Worm (Caenorhabditis elegans) whole organism, L1 larva: ENCODE measurements around the gene Y46H3A.5.

Source experiments
- alr-1 ChIP-seq: fragments of 200-800 bp; sonication (Bioruptor generic); optimal IDR thresholded peaks from 2 replicates; lab custom pipeline; 2018; ENCODE audit warnings: borderline replicate concordance, mild to moderate bottlenecking, missing genetic modification characterization, missing compliant biosample characterization
- blmp-1 ChIP-seq: fragments of 150-350 bp; optimal IDR thresholded peaks from 2 replicates; lab custom pipeline; 2014; ENCODE audit warnings: missing biosample characterization, missing genetic modification characterization
- egl-27 ChIP-seq, 2 experiments: fragments of 150-350 bp in 1 of 2; sonication (generic microtip); optimal IDR thresholded peaks; 3 replicates each; lab custom pipeline; 2017 to 2018; ENCODE audit warnings: missing biosample characterization in 2 of 2, missing genetic modification characterization in 2 of 2, missing genetic modification reagents in 2 of 2
- hlh-4 ChIP-seq: sonication (generic microtip); optimal IDR thresholded peaks from 2 replicates; lab custom pipeline; 2016; ENCODE audit warnings: mild to moderate bottlenecking, missing genetic modification characterization, missing compliant biosample characterization
- lin-13 ChIP-seq: fragments of 150-350 bp; optimal IDR thresholded peaks from 2 replicates; lab custom pipeline; 2014; ENCODE audit warnings: missing biosample characterization, missing genetic modification reagents, missing genetic modification characterization
- lin-35 ChIP-seq, 2 experiments: fragments of 150-350 bp; optimal IDR thresholded peaks; 2 replicates each; lab custom pipeline; 2014; ENCODE audit warnings: missing biosample characterization in 2 of 2, missing genetic modification characterization in 2 of 2, missing genetic modification reagents in 2 of 2
- lin-39 ChIP-seq: fragments of 150-350 bp; optimal IDR thresholded peaks from 2 replicates; lab custom pipeline; 2014; ENCODE audit warnings: missing biosample characterization, missing genetic modification reagents, missing genetic modification characterization
- lsy-2 ChIP-seq, 2 experiments: fragments of 150-350 bp; optimal IDR thresholded peaks; 2 replicates each; lab custom pipeline; 2014; ENCODE audit warnings: missing biosample characterization in 2 of 2, missing genetic modification characterization in 2 of 2
- nhr-28 ChIP-seq: fragments of 150-350 bp; optimal IDR thresholded peaks from 2 replicates; lab custom pipeline; 2014; ENCODE audit warnings: missing biosample characterization, missing genetic modification characterization
- nhr-76 ChIP-seq: sonication (generic microtip); optimal IDR thresholded peaks from 2 replicates; lab custom pipeline; 2017; ENCODE audit warnings: missing biosample characterization, missing genetic modification characterization
- nhr-77 ChIP-seq: fragments of 150-350 bp; optimal IDR thresholded peaks from 2 replicates; lab custom pipeline; 2014; ENCODE audit warnings: missing biosample characterization, missing genetic modification characterization
- unc-62 ChIP-seq: fragments of 150-350 bp; optimal IDR thresholded peaks from 2 replicates; lab custom pipeline; 2014; ENCODE audit warnings: missing biosample characterization, missing genetic modification reagents, missing genetic modification characterization
- ztf-11 ChIP-seq, 2 experiments: sonication (generic microtip); optimal IDR thresholded peaks; 2 replicates each; lab custom pipeline; 2016 to 2017; ENCODE audit warnings: missing genetic modification characterization in 2 of 2, missing biosample characterization in 1 of 2, missing compliant biosample characterization in 1 of 2
- ztf-4 ChIP-seq: fragments of 150-350 bp; optimal IDR thresholded peaks from 2 replicates; lab custom pipeline; 2014; ENCODE audit warnings: missing biosample characterization, missing genetic modification characterization

ce11 chrV:1829973-1830372 is 15.3 kb upstream of the Y46H3A.5 start, which contains the start of gene Y32G9B.1:
- TF ChIP-seq ztf-11 (tag; optimal IDR thresholded peaks at IDR 0.05; lab: Kevin White, UChicago), result no peak
- TF ChIP-seq nhr-77 (tag; lab: Kevin White, UChicago), result no peak
- TF ChIP-seq egl-27 (tag; optimal IDR thresholded peaks at IDR 0.05; lab: Kevin White, UChicago), result no peak
- TF ChIP-seq lin-35 (GFP tag; optimal IDR thresholded peaks at IDR 0.05; lab: Kevin White, UChicago), result no peak
- no peak for TF ChIP-seq lin-13
- no peak for TF ChIP-seq nhr-28 (tag; lab: Kevin White, UChicago)
- no peak for TF ChIP-seq lsy-2 (tag; optimal IDR thresholded peaks at IDR 0.05; lab: Kevin White, UChicago)
- TF ChIP-seq nhr-76 (tag; lab: Kevin White, UChicago), result no peak
- TF ChIP-seq ztf-4 (tag; lab: Kevin White, UChicago), result no peak
- TF ChIP-seq hlh-4 (tag; lab: Kevin White, UChicago), result no peak
- no peak for TF ChIP-seq blmp-1 (tag; lab: Kevin White, UChicago)
- TF ChIP-seq alr-1 (tag; lab: Kevin White, UChicago), result no peak
- TF ChIP-seq lin-39 (tag; lab: Kevin White, UChicago), result no peak
- no peak for TF ChIP-seq unc-62 (GFP tag; lab: Kevin White, UChicago)
